Fruit fly (Drosophila melanogaster) whole organism, embryonic: ENCODE measurements around the gene CG31493.
A peak's percentile ranks its signal among the peaks of the same experiment; 100 is the strongest.

Experiments
- CG11247 ChIP-seq: fragments of 200-800 bp; sonication (Bioruptor generic); IDR thresholded peaks from 2 replicates; pipeline ENCODE4 v1.3.6; 2022; ENCODE audit warnings: missing biosample characterization, missing genetic modification characterization
- CG11456 ChIP-seq: fragments of 200-800 bp; sonication (Bioruptor generic); IDR thresholded peaks from 3 replicates; pipeline ENCODE4 v1.3.6; 2022; ENCODE audit warnings: missing biosample characterization, missing genetic modification characterization
- CG1233 ChIP-seq: fragments of 200-800 bp; sonication (Bioruptor generic); optimal IDR thresholded peaks from 4 replicates; lab custom pipeline; 2018; ENCODE audit warnings: missing biosample characterization, mild to moderate bottlenecking, missing genetic modification characterization
- CG1602 ChIP-seq: fragments of 200-800 bp; sonication (Bioruptor generic); optimal IDR thresholded peaks from 3 replicates; lab custom pipeline; 2016; ENCODE audit warnings: missing biosample characterization, missing genetic modification characterization
- CG1832 ChIP-seq: fragments of 200-800 bp; sonication (Bioruptor generic); optimal IDR thresholded peaks from 2 replicates; lab custom pipeline; 2017; ENCODE audit warnings: missing biosample characterization, mild to moderate bottlenecking, missing genetic modification characterization, inconsistent platforms
- CG2199 ChIP-seq: fragments of 200-800 bp; sonication (Bioruptor generic); IDR thresholded peaks from 3 replicates; pipeline ENCODE4 v1.3.6; 2022; ENCODE audit warnings: missing biosample characterization, missing genetic modification characterization
- CG2678 ChIP-seq: fragments of 200-800 bp; sonication (Bioruptor generic); optimal IDR thresholded peaks from 3 replicates; lab custom pipeline; 2019; ENCODE audit warnings: missing biosample characterization, mild to moderate bottlenecking, missing genetic modification characterization, moderate library complexity
- CG2712 ChIP-seq: fragments of 200-800 bp; optimal IDR thresholded peaks from 3 replicates; lab custom pipeline; 2019; ENCODE audit warnings: missing biosample characterization, mild to moderate bottlenecking, missing genetic modification characterization, moderate library complexity
- CG33557 ChIP-seq: fragments of 200-800 bp; sonication (Bioruptor generic); optimal IDR thresholded peaks from 2 replicates; lab custom pipeline; 2019; ENCODE audit warnings: missing biosample characterization, mild to moderate bottlenecking, missing genetic modification characterization, moderate library complexity
- CG3726 ChIP-seq: fragments of 200-800 bp; sonication (Bioruptor generic); IDR thresholded peaks from 3 replicates; pipeline ENCODE4, ENCODE4 v1.3.6; 2022; ENCODE audit warnings: missing biosample characterization, missing genetic modification characterization
- CG3847 ChIP-seq: fragments of 200-800 bp; sonication (Bioruptor generic); IDR thresholded peaks from 2 replicates; pipeline ENCODE4 v1.3.6; 2022; ENCODE audit warnings: missing biosample characterization, missing genetic modification characterization
- CG43689 ChIP-seq: fragments of 200-800 bp; sonication (Bioruptor generic); IDR thresholded peaks from 2 replicates; pipeline ENCODE4 v1.3.6; 2022; ENCODE audit warnings: missing biosample characterization, missing genetic modification characterization
- CG6175 ChIP-seq: fragments of 200-800 bp; sonication (Bioruptor generic); IDR thresholded peaks from 3 replicates; pipeline ENCODE4 v1.3.6; 2022; ENCODE audit warnings: missing biosample characterization, missing genetic modification characterization
- CG6254 ChIP-seq: fragments of 200-800 bp; sonication (Bioruptor generic); optimal IDR thresholded peaks from 3 replicates; lab custom pipeline; 2017; ENCODE audit warnings: mild to moderate bottlenecking, missing biosample characterization, missing genetic modification reagents, missing genetic modification characterization
- CG7928 ChIP-seq: fragments of 200-800 bp; sonication (Bioruptor generic); optimal IDR thresholded peaks from 2 replicates; lab custom pipeline; 2017; ENCODE audit warnings: missing biosample characterization, mild to moderate bottlenecking, missing genetic modification characterization
- CG8089 ChIP-seq: fragments of 200-800 bp; sonication (Bioruptor generic); optimal IDR thresholded peaks from 3 replicates; lab custom pipeline; 2016; ENCODE audit warnings: missing biosample characterization, missing genetic modification characterization
- CG9932 ChIP-seq: fragments of 200-800 bp; sonication (Bioruptor generic); IDR thresholded peaks from 2 replicates; pipeline ENCODE4 v1.3.6; 2022; ENCODE audit warnings: missing biosample characterization, missing genetic modification characterization
- D ChIP-seq, 2 experiments: fragments of 200-800 bp in 1 of 2; fragments of >200 bp in 1 of 2; sonication (Bioruptor generic) in 1 of 2; optimal IDR thresholded peaks; 2 replicates in 1 of 2; 3 replicates in 1 of 2; lab custom pipeline; 2017; ENCODE audit warnings: mild to moderate bottlenecking in 1 of 2, missing biosample characterization in 1 of 2, missing genetic modification characterization in 1 of 2, missing genetic modification reagents in 1 of 2
- Elba2 ChIP-seq: fragments of 200-800 bp; sonication (Bioruptor generic); optimal IDR thresholded peaks from 3 replicates; lab custom pipeline; 2016; ENCODE audit warnings: missing biosample characterization, missing genetic modification characterization
- Ets65A ChIP-seq: fragments of 200-800 bp; sonication (Bioruptor generic); peaks from one replicate; lab custom pipeline; 2016; ENCODE audit warnings: missing biosample characterization, missing genetic modification characterization
- Fer1 ChIP-seq: fragments of 200-800 bp; sonication (Bioruptor generic); optimal IDR thresholded peaks from 2 replicates; lab custom pipeline; 2017; ENCODE audit warnings: missing biosample characterization, mild to moderate bottlenecking, missing genetic modification characterization
- Hand ChIP-seq: fragments of 200-800 bp; sonication (Bioruptor generic); optimal IDR thresholded peaks from 2 replicates; lab custom pipeline; 2017; ENCODE audit warnings: mild to moderate bottlenecking, missing biosample characterization, missing genetic modification reagents, missing genetic modification characterization
- Med ChIP-seq: fragments of 200-800 bp; sonication (Bioruptor generic); peaks from one replicate; lab custom pipeline; 2016; ENCODE audit warnings: missing biosample characterization, missing genetic modification characterization, mild to moderate bottlenecking, inconsistent platforms, moderate library complexity
- Neu2 ChIP-seq: fragments of 200-800 bp; sonication (Bioruptor generic); optimal IDR thresholded peaks from 3 replicates; lab custom pipeline; 2016; ENCODE audit warnings: missing biosample characterization, missing genetic modification characterization, borderline replicate concordance
- Sry-β ChIP-seq: fragments of 200-800 bp; sonication (Bioruptor generic); optimal IDR thresholded peaks from 2 replicates; lab custom pipeline; 2018; ENCODE audit warnings: missing biosample characterization, mild to moderate bottlenecking, missing genetic modification characterization, moderate library complexity
- Ssrp ChIP-seq: fragments of 200-800 bp; sonication (Bioruptor generic); optimal IDR thresholded peaks from 2 replicates; lab custom pipeline; 2018; ENCODE audit warnings: missing biosample characterization, mild to moderate bottlenecking, missing genetic modification characterization, moderate library complexity
- ab ChIP-seq: fragments of 200-800 bp; sonication (Bioruptor generic); optimal IDR thresholded peaks from 2 replicates; lab custom pipeline; 2016; ENCODE audit warnings: missing biosample characterization, missing genetic modification characterization
- ac ChIP-seq: fragments of 200-800 bp; sonication (Bioruptor generic); optimal IDR thresholded peaks from 3 replicates; lab custom pipeline; 2017; ENCODE audit warnings: missing biosample characterization, mild to moderate bottlenecking, missing genetic modification characterization
- crc ChIP-seq: fragments of 200-800 bp; sonication (Bioruptor generic); optimal IDR thresholded peaks from 2 replicates; lab custom pipeline; 2016; ENCODE audit warnings: missing biosample characterization, missing genetic modification characterization
- da ChIP-seq: fragments of 200-800 bp; sonication (Bioruptor generic); optimal IDR thresholded peaks from 2 replicates; lab custom pipeline; 2016; ENCODE audit warnings: missing biosample characterization, missing genetic modification characterization
- disco-r ChIP-seq: fragments of 200-800 bp; sonication (Bioruptor generic); optimal IDR thresholded peaks from 2 replicates; lab custom pipeline; 2016; ENCODE audit warnings: missing biosample characterization, missing genetic modification characterization
- dm ChIP-seq: fragments of 200-800 bp; sonication (Bioruptor generic); optimal IDR thresholded peaks from 3 replicates; lab custom pipeline; 2016; ENCODE audit warnings: missing biosample characterization, missing genetic modification characterization
- dmrt11E ChIP-seq: fragments of 200-800 bp; sonication (Bioruptor generic); optimal IDR thresholded peaks from 3 replicates; lab custom pipeline; 2018; ENCODE audit warnings: missing biosample characterization, mild to moderate bottlenecking, missing genetic modification characterization, moderate library complexity
- dysf ChIP-seq: fragments of 200-800 bp; sonication (Bioruptor generic); IDR thresholded peaks from 3 replicates; pipeline ENCODE4 v1.3.6; 2022; ENCODE audit warnings: missing biosample characterization, missing genetic modification characterization
- fru ChIP-seq: fragments of >200 bp; optimal IDR thresholded peaks from 2 replicates; lab custom pipeline; 2017
- ham ChIP-seq: fragments of 200-800 bp; sonication (Bioruptor generic); IDR thresholded peaks from 2 replicates; pipeline ENCODE4 v1.3.6; 2022; ENCODE audit warnings: missing biosample characterization, missing genetic modification characterization
- hth ChIP-seq: fragments of >200 bp; optimal IDR thresholded peaks from 2 replicates; lab custom pipeline; 2017; ENCODE audit warnings: inconsistent platforms
- insv ChIP-seq, 2 experiments: fragments of 200-800 bp; sonication (Bioruptor generic); optimal IDR thresholded peaks; 3 replicates each; lab custom pipeline; 2016 to 2018; ENCODE audit warnings: missing biosample characterization in 2 of 2, missing genetic modification characterization in 2 of 2
- kni ChIP-seq: fragments of 200-800 bp; sonication (Bioruptor generic); optimal IDR thresholded peaks from 3 replicates; lab custom pipeline; 2017; ENCODE audit warnings: mild to moderate bottlenecking, missing biosample characterization, missing genetic modification reagents, missing genetic modification characterization
- nom ChIP-seq: fragments of 200-800 bp; sonication (Bioruptor generic); optimal IDR thresholded peaks from 2 replicates; lab custom pipeline; 2017; ENCODE audit warnings: missing biosample characterization, missing genetic modification characterization, mild to moderate bottlenecking, moderate library complexity, missing genetic modification reagents
- onecut ChIP-seq: fragments of 200-800 bp; sonication (Bioruptor generic); IDR thresholded peaks from 2 replicates; pipeline ENCODE4 v1.3.6; 2022; ENCODE audit warnings: missing biosample characterization, missing genetic modification characterization
- otp ChIP-seq: fragments of 200-800 bp; sonication (Bioruptor generic); IDR thresholded peaks from 3 replicates; pipeline ENCODE4, ENCODE4 v1.3.6; 2022; ENCODE audit warnings: missing biosample characterization, missing genetic modification characterization
- prd ChIP-seq, 3 experiments: fragments of >200 bp in 2 of 3; fragments of 200-800 bp in 1 of 3; sonication (Bioruptor generic) in 1 of 3; optimal IDR thresholded peaks in 2 of 3; IDR thresholded peaks in 1 of 3; 2 replicates in 2 of 3; 3 replicates in 1 of 3; pipeline versions ENCODE4 v1.3.6 to Lab custom; 2017 to 2022; ENCODE audit warnings: missing biosample characterization in 1 of 3, missing genetic modification characterization in 1 of 3
- pros ChIP-seq: fragments of 200-800 bp; sonication (Bioruptor generic); optimal IDR thresholded peaks from 3 replicates; lab custom pipeline; 2019; ENCODE audit warnings: missing biosample characterization, mild to moderate bottlenecking, missing genetic modification characterization, moderate library complexity
- sens ChIP-seq: fragments of 200-800 bp; sonication (Bioruptor generic); peaks from one replicate; lab custom pipeline; 2016; ENCODE audit warnings: missing biosample characterization, missing genetic modification characterization
- stwl ChIP-seq: fragments of 200-800 bp; sonication (Bioruptor generic); optimal IDR thresholded peaks from 3 replicates; lab custom pipeline; 2018; ENCODE audit warnings: missing biosample characterization, mild to moderate bottlenecking, missing genetic modification characterization, moderate library complexity
- twi ChIP-seq: fragments of 200-800 bp; optimal IDR thresholded peaks from 2 replicates; lab custom pipeline; 2019; ENCODE audit warnings: missing biosample characterization, mild to moderate bottlenecking, missing genetic modification characterization, moderate library complexity
- wdn ChIP-seq: fragments of 200-800 bp; sonication (Bioruptor generic); IDR thresholded peaks from 2 replicates; pipeline ENCODE4 v1.3.6; 2022; ENCODE audit warnings: missing biosample characterization, missing genetic modification characterization
- zfh1 ChIP-seq: fragments of 200-800 bp; sonication (Bioruptor generic); IDR thresholded peaks from 3 replicates; pipeline ENCODE4 v1.3.6; 2022; ENCODE audit warnings: missing biosample characterization, missing genetic modification characterization

Gene CG31493

dm6 chr3R:7104308-7104707 lies 27.1 kb upstream of the CG31493 start (continued):
- TF ChIP-seq CG1233 (GFP tag; lab: Kevin White, UChicago) (no peak), Sry-β (no peak), fru (lab: Kevin White, UChicago) (no peak), CG9932 (GFP tag; lab: Robert Waterston, UW) (no peak), crc (no peak), zfh1 (GFP tag; lab: Robert Waterston, UW) (0 out of 3 replicates have a peak, but pooled peaks have one; percentile 21), Hand (GFP tag; lab: Kevin White, UChicago) (no peak), disco-r (GFP tag; lab: Kevin White, UChicago) (no peak), CG7928 (GFP tag; lab: Kevin White, UChicago) (no peak), stwl (tag; lab: Kevin White, UChicago) (no peak), dmrt11E (tag; lab: Kevin White, UChicago) (no peak)

dm6 chr3R:7105503-7106164 lies 25.7 kb upstream of the CG31493 start:
- TF ChIP-seq onecut (GFP tag; lab: Robert Waterston, UW) (peak; percentile 43; the same call in 1 of the 2 replicates), CG2678 (tag; lab: Kevin White, UChicago) (no peak), CG3726 (GFP tag; lab: Robert Waterston, UW) (no peak), Neu2 (no peak), ab (GFP tag; lab: Kevin White, UChicago) (no peak), Med (GFP tag; lab: Kevin White, UChicago) (peak; percentile 9), Ets65A (peak; percentile 14), sens (GFP tag; lab: Kevin White, UChicago) (peak; percentile 70), twi (tag; lab: Kevin White, UChicago) (peak; percentile 93), otp (GFP tag; lab: Robert Waterston, UW) (no peak), ac (GFP tag; lab: Kevin White, UChicago) (peak; percentile 84), da (GFP tag; lab: Kevin White, UChicago) (peak; percentile 30), CG1832 (no peak), pros (GFP tag; lab: Kevin White, UChicago) (peak; percentile 90), CG1602 (no peak), Ssrp (tag; lab: Kevin White, UChicago) (no peak), hth (lab: Kevin White, UChicago) (peak; percentile 62), CG2712 (no peak), D (optimal IDR thresholded peaks at IDR 0.05; lab: Kevin White, UChicago) (peak; percentile 94), D (GFP tag; optimal IDR thresholded peaks at IDR 0.05; lab: Kevin White, UChicago) (no peak), CG11456 (GFP tag; lab: Robert Waterston, UW) (no peak), insv (GFP tag; optimal IDR thresholded peaks at IDR 0.05; lab: Kevin White, UChicago) (peak in 1 of 2 experiments; percentile 76), CG2199 (GFP tag; lab: Robert Waterston, UW) (peak; percentile 85), CG33557 (GFP tag; lab: Kevin White, UChicago) (no peak), Fer1 (GFP tag; lab: Kevin White, UChicago) (no peak), CG3847 (no peak), ham (GFP tag; lab: Robert Waterston, UW) (no peak), CG6254 (GFP tag; lab: Kevin White, UChicago) (no peak), prd (optimal IDR thresholded peaks at IDR 0.05; lab: Kevin White, UChicago) (no peak), prd (GFP tag; IDR thresholded peaks at IDR 0.05; lab: Robert Waterston, UW) (no peak), CG43689 (GFP tag; lab: Robert Waterston, UW) (no peak), dm (no peak), CG11247 (GFP tag; lab: Robert Waterston, UW) (no peak), dysf (GFP tag; lab: Robert Waterston, UW) (no peak), kni (GFP tag; lab: Kevin White, UChicago) (peak; percentile 50), nom (GFP tag; lab: Kevin White, UChicago) (no peak), CG8089 (GFP tag; lab: Kevin White, UChicago) (no peak), wdn (GFP tag; lab: Robert Waterston, UW) (no peak), CG6175 (GFP tag; lab: Robert Waterston, UW) (no peak), Elba2 (GFP tag; lab: Kevin White, UChicago) (peak; percentile 18)
